Fruit fly (Drosophila melanogaster) whole organism, embryonic: ENCODE results near the gene dpr20.
A peak's percentile ranks its signal among the peaks of the same experiment; 100 is the strongest.

Source experiments
- B-H1 ChIP-seq: fragments of 200-800 bp; sonication (Bioruptor generic); IDR thresholded peaks from 3 replicates; pipeline ENCODE4 v1.3.6; 2022; ENCODE audit warnings: missing biosample characterization, missing genetic modification characterization
- Bgb ChIP-seq: fragments of 200-800 bp; sonication (Bioruptor generic); IDR thresholded peaks from 2 replicates; pipeline ENCODE4 v1.3.6; 2022; ENCODE audit warnings: missing biosample characterization, missing genetic modification characterization; ENCODE audit not compliant: partially characterized antibody
- C15 ChIP-seq: fragments of 200-800 bp; sonication (Bioruptor generic); IDR thresholded peaks from 3 replicates; pipeline ENCODE4 v1.3.6; 2022; ENCODE audit warnings: missing biosample characterization, missing genetic modification characterization
- CG1024 ChIP-seq: fragments of 200-800 bp; sonication (Bioruptor generic); IDR thresholded peaks from 2 replicates; pipeline ENCODE4 v1.3.6; 2022; ENCODE audit warnings: missing biosample characterization, missing genetic modification characterization
- CG12744 ChIP-seq: fragments of 200-800 bp; sonication (Bioruptor generic); optimal IDR thresholded peaks from 2 replicates; lab custom pipeline; 2016; ENCODE audit warnings: missing biosample characterization, missing genetic modification characterization
- CG13624 ChIP-seq: fragments of 200-800 bp; sonication (Bioruptor generic); optimal IDR thresholded peaks from 2 replicates; lab custom pipeline; 2016; ENCODE audit warnings: missing biosample characterization, missing genetic modification characterization
- CG15514 ChIP-seq: fragments of 200-800 bp; sonication (Bioruptor generic); optimal IDR thresholded peaks from 3 replicates; lab custom pipeline; 2017; ENCODE audit warnings: missing biosample characterization, missing genetic modification characterization, mild to moderate bottlenecking, moderate library complexity, missing genetic modification reagents
- CG17361 ChIP-seq: fragments of 200-800 bp; sonication (Bioruptor generic); IDR thresholded peaks from 3 replicates; pipeline ENCODE4 v1.3.6; 2022; ENCODE audit warnings: missing biosample characterization, missing genetic modification characterization
- CG18599 ChIP-seq: fragments of 200-800 bp; sonication (Bioruptor generic); optimal IDR thresholded peaks from 3 replicates; lab custom pipeline; 2017; ENCODE audit warnings: missing biosample characterization, missing genetic modification characterization, mild to moderate bottlenecking, moderate library complexity, missing genetic modification reagents
- CG2678 ChIP-seq: fragments of 200-800 bp; sonication (Bioruptor generic); optimal IDR thresholded peaks from 3 replicates; lab custom pipeline; 2019; ENCODE audit warnings: missing biosample characterization, mild to moderate bottlenecking, missing genetic modification characterization, moderate library complexity
- CG2712 ChIP-seq: fragments of 200-800 bp; optimal IDR thresholded peaks from 3 replicates; lab custom pipeline; 2019; ENCODE audit warnings: missing biosample characterization, mild to moderate bottlenecking, missing genetic modification characterization, moderate library complexity
- CG31441 ChIP-seq: fragments of 200-800 bp; sonication (Bioruptor generic); IDR thresholded peaks from 2 replicates; pipeline ENCODE4 v1.3.6; 2022; ENCODE audit warnings: missing biosample characterization, missing genetic modification characterization
- CG3163 ChIP-seq: fragments of 200-800 bp; sonication (Bioruptor generic); optimal IDR thresholded peaks from 3 replicates; lab custom pipeline; 2016; ENCODE audit warnings: missing biosample characterization, missing genetic modification characterization
- CG9932 ChIP-seq: fragments of 200-800 bp; sonication (Bioruptor generic); IDR thresholded peaks from 2 replicates; pipeline ENCODE4 v1.3.6; 2022; ENCODE audit warnings: missing biosample characterization, missing genetic modification characterization
- CoRest ChIP-seq: fragments of 200-800 bp; sonication (Bioruptor generic); optimal IDR thresholded peaks from 3 replicates; lab custom pipeline; 2018; ENCODE audit warnings: missing biosample characterization, mild to moderate bottlenecking, missing genetic modification characterization, moderate library complexity
- Dbx ChIP-seq: fragments of 200-800 bp; sonication (Bioruptor generic); IDR thresholded peaks from 3 replicates; pipeline ENCODE4 v1.3.6; 2022; ENCODE audit warnings: missing biosample characterization, missing genetic modification characterization
- Hr51 ChIP-seq, 2 experiments: fragments of 200-800 bp; sonication (Bioruptor generic); optimal IDR thresholded peaks; 2 replicates in 1 of 2; 3 replicates in 1 of 2; lab custom pipeline; 2016 to 2018; ENCODE audit warnings: missing biosample characterization in 2 of 2, missing genetic modification characterization in 2 of 2, mild to moderate bottlenecking in 1 of 2, moderate library complexity in 1 of 2
- Jarid2 ChIP-seq: fragments of 200-800 bp; sonication (Bioruptor generic); optimal IDR thresholded peaks from 3 replicates; lab custom pipeline; 2017; ENCODE audit warnings: mild to moderate bottlenecking, missing biosample characterization, missing genetic modification reagents, missing genetic modification characterization
- Mad ChIP-seq: fragments of 200-800 bp; sonication (Bioruptor generic); optimal IDR thresholded peaks from 2 replicates; lab custom pipeline; 2016; ENCODE audit warnings: missing biosample characterization, missing genetic modification characterization
- Nf-YB ChIP-seq: fragments of 200-800 bp; sonication (Bioruptor generic); optimal IDR thresholded peaks from 3 replicates; lab custom pipeline; 2019; ENCODE audit warnings: missing biosample characterization, mild to moderate bottlenecking, missing genetic modification characterization, moderate library complexity
- Nf-YC ChIP-seq: fragments of 200-800 bp; optimal IDR thresholded peaks from 3 replicates; lab custom pipeline; 2019; ENCODE audit warnings: missing biosample characterization, mild to moderate bottlenecking, missing genetic modification characterization, moderate library complexity
- Oaz ChIP-seq: fragments of 200-800 bp; sonication (Bioruptor generic); IDR thresholded peaks from 2 replicates; pipeline ENCODE4 v1.3.6; 2022; ENCODE audit warnings: missing biosample characterization, missing genetic modification characterization
- Oli ChIP-seq: fragments of 200-800 bp; sonication (Bioruptor generic); optimal IDR thresholded peaks from 2 replicates; lab custom pipeline; 2018; ENCODE audit warnings: missing biosample characterization, mild to moderate bottlenecking, missing genetic modification characterization, moderate library complexity
- Usf ChIP-seq: fragments of 200-800 bp; sonication (Bioruptor generic); optimal IDR thresholded peaks from 2 replicates; lab custom pipeline; 2017; ENCODE audit warnings: missing genotype, missing biosample characterization, missing genetic modification characterization
- btn ChIP-seq: fragments of 200-800 bp; sonication (Bioruptor generic); optimal IDR thresholded peaks from 2 replicates; lab custom pipeline; 2016; ENCODE audit warnings: missing biosample characterization, missing genetic modification characterization
- cad ChIP-seq: fragments of >200 bp; optimal IDR thresholded peaks from 2 replicates; lab custom pipeline; 2017; ENCODE audit warnings: missing biosample characterization, missing genetic modification characterization
- cato ChIP-seq: fragments of 200-800 bp; sonication (Bioruptor generic); optimal IDR thresholded peaks from 2 replicates; lab custom pipeline; 2016; ENCODE audit warnings: missing biosample characterization, missing genetic modification characterization, borderline replicate concordance
- crc ChIP-seq: fragments of 200-800 bp; sonication (Bioruptor generic); optimal IDR thresholded peaks from 2 replicates; lab custom pipeline; 2016; ENCODE audit warnings: missing biosample characterization, missing genetic modification characterization
- dati ChIP-seq: fragments of 200-800 bp; sonication (Bioruptor generic); IDR thresholded peaks from 2 replicates; pipeline ENCODE4 v1.3.6; 2022; ENCODE audit warnings: missing biosample characterization, missing genetic modification characterization
- dmrt99B ChIP-seq: fragments of 200-800 bp; sonication (Bioruptor generic); optimal IDR thresholded peaks from 2 replicates; lab custom pipeline; 2018; ENCODE audit warnings: missing biosample characterization, mild to moderate bottlenecking, missing genetic modification characterization, moderate library complexity
- fd96Cb ChIP-seq: fragments of 200-800 bp; sonication (Bioruptor generic); optimal IDR thresholded peaks from 2 replicates; lab custom pipeline; 2018; ENCODE audit warnings: missing biosample characterization, mild to moderate bottlenecking, missing genetic modification characterization, moderate library complexity
- gce ChIP-seq: fragments of 200-800 bp; sonication (Bioruptor generic); IDR thresholded peaks from 3 replicates; pipeline ENCODE4 v1.3.6; 2022; ENCODE audit warnings: missing biosample characterization, missing genetic modification characterization
- gem ChIP-seq: fragments of 200-800 bp; sonication (Bioruptor generic); optimal IDR thresholded peaks from 2 replicates; lab custom pipeline; 2019; ENCODE audit warnings: missing biosample characterization, mild to moderate bottlenecking, missing genetic modification characterization, moderate library complexity
- inv ChIP-seq: fragments of 200-800 bp; sonication (Bioruptor generic); IDR thresholded peaks from 2 replicates; pipeline ENCODE4 v1.3.6; 2022; ENCODE audit warnings: missing biosample characterization, missing genetic modification characterization; ENCODE audit not compliant: partially characterized antibody
- jigr1 ChIP-seq: fragments of 200-800 bp; sonication (Bioruptor generic); IDR thresholded peaks from 3 replicates; pipeline ENCODE4 v1.3.6; 2022; ENCODE audit warnings: missing biosample characterization, missing genetic modification characterization
- jing ChIP-seq: fragments of 200-800 bp; sonication (Bioruptor generic); optimal IDR thresholded peaks from 2 replicates; lab custom pipeline; 2018; ENCODE audit warnings: missing biosample characterization, mild to moderate bottlenecking, missing genetic modification characterization
- lab ChIP-seq: fragments of 200-800 bp; sonication (Bioruptor generic); optimal IDR thresholded peaks from 3 replicates; lab custom pipeline; 2017; ENCODE audit warnings: missing biosample characterization, missing genetic modification characterization, mild to moderate bottlenecking, moderate library complexity, missing genetic modification reagents
- nerfin-1 ChIP-seq: fragments of 200-800 bp; sonication (Bioruptor generic); optimal IDR thresholded peaks from 3 replicates; lab custom pipeline; 2019; ENCODE audit warnings: missing biosample characterization, mild to moderate bottlenecking, missing genetic modification characterization, moderate library complexity
- nom ChIP-seq: fragments of 200-800 bp; sonication (Bioruptor generic); optimal IDR thresholded peaks from 2 replicates; lab custom pipeline; 2017; ENCODE audit warnings: missing biosample characterization, missing genetic modification characterization, mild to moderate bottlenecking, moderate library complexity, missing genetic modification reagents
- odd ChIP-seq: fragments of 200-800 bp; sonication (Bioruptor generic); optimal IDR thresholded peaks from 2 replicates; lab custom pipeline; 2017; ENCODE audit warnings: missing biosample characterization, mild to moderate bottlenecking, missing genetic modification characterization
- p53 ChIP-seq: fragments of 200-800 bp; sonication (Bioruptor generic); optimal IDR thresholded peaks from 2 replicates; lab custom pipeline; 2016; ENCODE audit warnings: missing biosample characterization, missing genetic modification characterization
- rib ChIP-seq: fragments of 200-800 bp; sonication (Bioruptor generic); IDR thresholded peaks from 2 replicates; pipeline ENCODE4 v1.3.6; 2022; ENCODE audit warnings: missing biosample characterization, missing genetic modification characterization
- row ChIP-seq: fragments of 200-800 bp; sonication (Bioruptor generic); IDR thresholded peaks from 3 replicates; pipeline ENCODE4 v1.3.6; 2022; ENCODE audit warnings: missing biosample characterization, missing genetic modification characterization
- sd ChIP-seq: fragments of 200-800 bp; sonication (Bioruptor generic); optimal IDR thresholded peaks from 3 replicates; lab custom pipeline; 2018; ENCODE audit warnings: missing biosample characterization, mild to moderate bottlenecking, missing genetic modification characterization, moderate library complexity
- slou ChIP-seq: fragments of 200-800 bp; sonication (Bioruptor generic); optimal IDR thresholded peaks from 3 replicates; lab custom pipeline; 2016; ENCODE audit warnings: missing biosample characterization, missing genetic modification characterization
- so ChIP-seq: fragments of 200-800 bp; sonication (Bioruptor generic); IDR thresholded peaks from 3 replicates; pipeline ENCODE4 v1.3.6; 2022; ENCODE audit warnings: missing biosample characterization, missing genetic modification characterization
- sob ChIP-seq: fragments of 200-800 bp; sonication (Bioruptor generic); IDR thresholded peaks from 2 replicates; pipeline ENCODE4 v1.3.6; 2022; ENCODE audit warnings: missing biosample characterization, missing genetic modification characterization
- trem ChIP-seq: fragments of 200-800 bp; optimal IDR thresholded peaks from 3 replicates; lab custom pipeline; 2019; ENCODE audit warnings: missing biosample characterization, mild to moderate bottlenecking, missing genetic modification characterization, moderate library complexity
- ttk ChIP-seq: fragments of 200-800 bp; sonication (Bioruptor generic); IDR thresholded peaks from 2 replicates; pipeline ENCODE4 v2.1.2; 2022; ENCODE audit warnings: missing biosample characterization, missing genetic modification characterization
- zf30C ChIP-seq: fragments of 200-800 bp; sonication (Bioruptor generic); optimal IDR thresholded peaks from 3 replicates; lab custom pipeline; 2018; ENCODE audit warnings: missing biosample characterization, mild to moderate bottlenecking, missing genetic modification characterization

The dpr20 gene

dm6 chr3L:818438-819138 lies 38.5 kb downstream of the dpr20 start (continued):
- no peak for TF ChIP-seq lab (GFP tag; lab: Kevin White, UChicago)
- no peak for TF ChIP-seq Nf-YB (GFP tag; lab: Kevin White, UChicago)
- no peak for TF ChIP-seq Bgb (GFP tag; lab: Robert Waterston, UW)
- TF ChIP-seq so: no peak
- TF ChIP-seq CG2712 (tag; lab: Kevin White, UChicago): peak; percentile 14
- TF ChIP-seq cad (GFP tag; lab: Kevin White, UChicago): no peak
- TF ChIP-seq CoRest (tag; lab: Kevin White, UChicago): peak; percentile 37
- TF ChIP-seq CG13624 (GFP tag; lab: Kevin White, UChicago): no peak
- TF ChIP-seq rib: no peak
- TF ChIP-seq slou (GFP tag; lab: Kevin White, UChicago): no peak
- no peak for TF ChIP-seq CG18599
- TF ChIP-seq nerfin-1 (tag; lab: Kevin White, UChicago): peak; percentile 4
- TF ChIP-seq CG17361: peak; percentile 40; the same call in 2 of the 3 replicates
- no peak for TF ChIP-seq crc (GFP tag; lab: Kevin White, UChicago)
- no peak for TF ChIP-seq p53 (GFP tag; lab: Kevin White, UChicago)
- no peak for TF ChIP-seq CG15514
- TF ChIP-seq CG9932 (GFP tag; lab: Robert Waterston, UW): no peak
- peak; percentile 13 for TF ChIP-seq fd96Cb
- no peak for TF ChIP-seq inv
- no peak for TF ChIP-seq jing (GFP tag; lab: Kevin White, UChicago)
- TF ChIP-seq Nf-YC (tag; lab: Kevin White, UChicago): no peak
- TF ChIP-seq gce (GFP tag; lab: Robert Waterston, UW): no peak
- no peak for TF ChIP-seq Dbx
- no peak for TF ChIP-seq CG12744 (GFP tag; lab: Kevin White, UChicago)
- no peak for TF ChIP-seq odd (GFP tag; lab: Kevin White, UChicago)
- TF ChIP-seq row (GFP tag; lab: Robert Waterston, UW): peak; percentile 30; the same call in 2 of the 3 replicates
- TF ChIP-seq nom (GFP tag; lab: Kevin White, UChicago): no peak

- TF ChIP-seq gem (peak; percentile 36), Oli (no peak), Mad (GFP tag; lab: Kevin White, UChicago) (no peak), CG2678 (tag; lab: Kevin White, UChicago) (peak; percentile 21), dmrt99B (tag; lab: Kevin White, UChicago) (peak; percentile 12), Usf (GFP tag; lab: Kevin White, UChicago) (no peak), cato (no peak), CG1024 (GFP tag; lab: Robert Waterston, UW) (no peak), C15 (no peak), sd (no peak), zf30C (GFP tag; lab: Kevin White, UChicago) (no peak), Oaz (GFP tag; lab: Robert Waterston, UW) (peak; percentile 22; the same call in 1 of the 2 replicates), btn (GFP tag; lab: Kevin White, UChicago) (no peak), sob (no peak), Hr51 (GFP tag; optimal IDR thresholded peaks at IDR 0.05; lab: Kevin White, UChicago) (peak in 1 of 2 experiments; percentile 22), ttk (GFP tag; lab: Robert Waterston, UW) (0 out of 2 replicates have a peak, but pooled peaks have one; percentile 13), Jarid2 (GFP tag; lab: Kevin White, UChicago) (no peak), CG31441 (GFP tag; lab: Robert Waterston, UW) (no peak), jigr1 (no peak), dati (GFP tag; lab: Robert Waterston, UW) (no peak), trem (tag; lab: Kevin White, UChicago) (no peak), row (GFP tag; lab: Robert Waterston, UW) (peak; percentile 15; the same call in 1 of the 3 replicates), B-H1 (0 out of 3 replicates have a peak, but pooled peaks have one; percentile 31), CG3163 (GFP tag; lab: Kevin White, UChicago) (no peak)
These were observed 39.3 kb downstream of the dpr20 start for dm6 chr3L:817708-818107.
